Fruit fly (Drosophila melanogaster) whole organism, prepupa: ENCODE data around the gene smal.

Experiments used
- CG15336 ChIP-seq: fragments of 200-800 bp; sonication (Bioruptor generic); IDR thresholded peaks from 2 replicates; pipeline ENCODE4 v1.3.6; 2022; ENCODE audit warnings: missing biosample characterization, missing genetic modification characterization
- Gug ChIP-seq: fragments of 200-800 bp; sonication (Bioruptor generic); IDR thresholded peaks from 2 replicates; pipeline ENCODE4 v1.3.6; 2022; ENCODE audit warnings: missing biosample characterization, missing genetic modification characterization
- Smox ChIP-seq: fragments of 200-800 bp; sonication (Bioruptor generic); optimal IDR thresholded peaks from 3 replicates; lab custom pipeline; 2016; ENCODE audit warnings: missing biosample characterization, missing genetic modification characterization
- eg ChIP-seq: fragments of 200-800 bp; sonication (Bioruptor generic); IDR thresholded peaks from 3 replicates; pipeline ENCODE4 v1.3.6; 2022; ENCODE audit warnings: missing biosample characterization, missing genetic modification characterization

- no peak for TF ChIP-seq Smox (GFP tag; lab: Kevin White, UChicago)
- TF ChIP-seq Gug = no peak
- no peak for TF ChIP-seq eg (GFP tag; lab: Robert Waterston, UW)
- no peak for TF ChIP-seq CG15336 (GFP tag; lab: Robert Waterston, UW)
Observed at dm6 chr2L:6242026-6242425, 63.1 kb downstream of the smal start.
